Fruit fly (Drosophila melanogaster) whole organism, larva: ENCODE results near the gene CG5708.

Experiments used
- noc ChIP-seq: fragments of 200-800 bp; sonication (Bioruptor generic); optimal IDR thresholded peaks from 3 replicates; lab custom pipeline; 2019; ENCODE audit warnings: missing biosample characterization, mild to moderate bottlenecking, missing genetic modification characterization, moderate library complexity

Gene CG5708

dm6 chr2L:10249655-10250202, 23.1 kb upstream of the CG5708 start:
- TF ChIP-seq noc (tag; lab: Kevin White, UChicago), result no peak

dm6 chr2L:10246785-10247190, 20.2 kb upstream of the CG5708 start, which contains the start of gene chico:
Gene chico (minus strand): TSS chr2L:10247078.
- no peak for TF ChIP-seq noc (tag; lab: Kevin White, UChicago)

dm6 chr2L:10238726-10239652, 12.4 kb upstream of the CG5708 start, which contains the start of gene me31B:
Gene me31B (plus strand): TSS chr2L:10239341.
- TF ChIP-seq noc (tag; lab: Kevin White, UChicago), result no peak

- no peak for TF ChIP-seq noc (tag; lab: Kevin White, UChicago)
These were observed 11.3 kb upstream of the CG5708 start, which contains the start of gene mthl15 for dm6 chr2L:10237725-10238446. Gene mthl15 (minus strand): TSS chr2L:10238317.

- TF ChIP-seq noc (tag; lab: Kevin White, UChicago), result no peak
These were observed 6.2 kb upstream of the CG5708 start for dm6 chr2L:10232827-10233226.

dm6 chr2L:10232152-10232816, 5.7 kb upstream of the CG5708 start, which contains the start of gene eEF1delta:
Gene eEF1delta (plus strand): TSS chr2L:10232507.
- TF ChIP-seq noc (tag; lab: Kevin White, UChicago), result no peak

- TF ChIP-seq noc (tag; lab: Kevin White, UChicago), result no peak
These were observed 4.9 kb upstream of the CG5708 start, which contains the start of gene ova for dm6 chr2L:10231510-10231909. Gene ova (minus strand): TSS chr2L:10231692.

- no peak for TF ChIP-seq noc (tag; lab: Kevin White, UChicago)
These were observed 4.5 kb upstream of the CG5708 start for dm6 chr2L:10231092-10231494.

- no peak for TF ChIP-seq noc (tag; lab: Kevin White, UChicago)
These were observed 3.8 kb upstream of the CG5708 start for dm6 chr2L:10230455-10230854.

- no peak for TF ChIP-seq noc (tag; lab: Kevin White, UChicago)
These were observed 340 bp downstream of the CG5708 start for dm6 chr2L:10226213-10226723.

dm6 chr2L:10222550-10223231, 3.9 kb downstream of the CG5708 start, which contains the start of gene Bcs1:
Gene Bcs1 (plus strand): TSS chr2L:10222657.
- TF ChIP-seq noc (tag; lab: Kevin White, UChicago), result no peak

dm6 chr2L:10221387-10221705, 5.3 kb downstream of the CG5708 start:
- no peak for TF ChIP-seq noc (tag; lab: Kevin White, UChicago)

- no peak for TF ChIP-seq noc (tag; lab: Kevin White, UChicago)
These were observed 5.9 kb downstream of the CG5708 start, which contains the start of the genes Npc1a and Prosalpha6 for dm6 chr2L:10220501-10221386. Gene Npc1a (minus strand): TSS chr2L:10221216. Gene Prosalpha6 (plus strand): TSS chr2L:10221351.
